Fruit fly (Drosophila melanogaster) whole organism, prepupa: ENCODE data around the gene CG14423.

Experiments used
- CG10669 ChIP-seq: fragments of 200-800 bp; sonication (Bioruptor generic); optimal IDR thresholded peaks from 3 replicates; lab custom pipeline; 2018; ENCODE audit warnings: missing biosample characterization, mild to moderate bottlenecking, missing genetic modification characterization, moderate library complexity
- CG11294 ChIP-seq: fragments of 200-800 bp; sonication (Bioruptor generic); IDR thresholded peaks from 2 replicates; pipeline ENCODE4 v1.3.6; 2022; ENCODE audit warnings: missing biosample characterization, missing genetic modification characterization
- CG11902 ChIP-seq: fragments of 200-800 bp; sonication (Bioruptor generic); optimal IDR thresholded peaks from 3 replicates; lab custom pipeline; 2016; ENCODE audit warnings: missing biosample characterization, missing genetic modification characterization
- CG15336 ChIP-seq: fragments of 200-800 bp; sonication (Bioruptor generic); IDR thresholded peaks from 2 replicates; pipeline ENCODE4 v1.3.6; 2022; ENCODE audit warnings: missing biosample characterization, missing genetic modification characterization
- CG16779 ChIP-seq: fragments of 200-800 bp; sonication (Bioruptor generic); optimal IDR thresholded peaks from 3 replicates; lab custom pipeline; 2017; ENCODE audit warnings: missing biosample characterization, mild to moderate bottlenecking, missing genetic modification characterization
- CG3032 ChIP-seq: fragments of 200-800 bp; optimal IDR thresholded peaks from 2 replicates; lab custom pipeline; 2019; ENCODE audit warnings: missing biosample characterization, mild to moderate bottlenecking, missing genetic modification characterization, moderate library complexity
- CG34406 ChIP-seq: fragments of 200-800 bp; sonication (Bioruptor generic); optimal IDR thresholded peaks from 3 replicates; lab custom pipeline; 2016; ENCODE audit warnings: missing biosample characterization, missing genetic modification characterization
- CG3919 ChIP-seq: fragments of 200-800 bp; sonication (Bioruptor generic); optimal IDR thresholded peaks from 3 replicates; lab custom pipeline; 2016; ENCODE audit warnings: missing biosample characterization, missing genetic modification characterization
- CG4318 ChIP-seq: fragments of 200-800 bp; sonication (Bioruptor generic); optimal IDR thresholded peaks from 3 replicates; lab custom pipeline; 2017; ENCODE audit warnings: missing biosample characterization, mild to moderate bottlenecking, missing genetic modification characterization
- CG6163 ChIP-seq: fragments of 200-800 bp; sonication (Bioruptor generic); IDR thresholded peaks from 3 replicates; pipeline ENCODE4 v1.3.6; 2022; ENCODE audit warnings: missing biosample characterization, missing genetic modification characterization
- CG6276 ChIP-seq: fragments of 200-800 bp; sonication (Bioruptor generic); optimal IDR thresholded peaks from 2 replicates; lab custom pipeline; 2017; ENCODE audit warnings: missing biosample characterization, mild to moderate bottlenecking, missing genetic modification characterization
- CG6792 ChIP-seq: fragments of 200-800 bp; sonication (Bioruptor generic); optimal IDR thresholded peaks from 3 replicates; lab custom pipeline; 2016; ENCODE audit warnings: missing biosample characterization, missing genetic modification characterization
- CG6808 ChIP-seq: fragments of 200-800 bp; sonication (Bioruptor generic); optimal IDR thresholded peaks from 3 replicates; lab custom pipeline; 2017; ENCODE audit warnings: missing biosample characterization, missing genetic modification characterization, mild to moderate bottlenecking, moderate library complexity, missing genetic modification reagents
- CG6854 ChIP-seq: fragments of 200-800 bp; sonication (Bioruptor generic); optimal IDR thresholded peaks from 2 replicates; lab custom pipeline; 2017; ENCODE audit warnings: missing biosample characterization, mild to moderate bottlenecking, missing genetic modification characterization
- CG7368 ChIP-seq: fragments of 200-800 bp; sonication (Bioruptor generic); optimal IDR thresholded peaks from 3 replicates; lab custom pipeline; 2016; ENCODE audit warnings: missing biosample characterization, missing genetic modification characterization
- CG8119 ChIP-seq: fragments of 200-800 bp; sonication (Bioruptor generic); IDR thresholded peaks from 3 replicates; pipeline ENCODE4 v1.3.6; 2022; ENCODE audit warnings: missing biosample characterization, missing genetic modification characterization
- CG8319 ChIP-seq: fragments of 200-800 bp; sonication (Bioruptor generic); optimal IDR thresholded peaks from 3 replicates; lab custom pipeline; 2016; ENCODE audit warnings: missing biosample characterization, missing genetic modification characterization
- CG8632 ChIP-seq: fragments of 200-800 bp; sonication (Bioruptor generic); optimal IDR thresholded peaks from 3 replicates; lab custom pipeline; 2016; ENCODE audit warnings: missing biosample characterization, missing genetic modification characterization
- CG9139 ChIP-seq: fragments of 200-800 bp; sonication (Bioruptor generic); optimal IDR thresholded peaks from 3 replicates; lab custom pipeline; 2017; ENCODE audit warnings: missing biosample characterization, mild to moderate bottlenecking, missing genetic modification characterization
- Eip75B ChIP-seq: fragments of 200-800 bp; sonication (Bioruptor generic); optimal IDR thresholded peaks from 3 replicates; lab custom pipeline; 2016; ENCODE audit warnings: missing biosample characterization, missing genetic modification characterization
- Eip78C ChIP-seq: fragments of 200-800 bp; sonication (Bioruptor generic); peaks from one replicate; lab custom pipeline; 2016; ENCODE audit warnings: missing biosample characterization, missing genetic modification characterization
- Eip93F ChIP-seq: fragments of 200-800 bp; sonication (Bioruptor generic); optimal IDR thresholded peaks from 2 replicates; lab custom pipeline; 2016; ENCODE audit warnings: missing biosample characterization, mild to moderate bottlenecking, missing genetic modification characterization
- Ets21C ChIP-seq: fragments of 200-800 bp; sonication (Bioruptor generic); optimal IDR thresholded peaks from 3 replicates; lab custom pipeline; 2016; ENCODE audit warnings: missing biosample characterization, missing genetic modification characterization
- Gug ChIP-seq: fragments of 200-800 bp; sonication (Bioruptor generic); IDR thresholded peaks from 2 replicates; pipeline ENCODE4 v1.3.6; 2022; ENCODE audit warnings: missing biosample characterization, missing genetic modification characterization
- Hr38 ChIP-seq: sonication (Bioruptor generic); optimal IDR thresholded peaks from 2 replicates; lab custom pipeline; 2016; ENCODE audit warnings: missing biosample characterization, missing genetic modification characterization
- Hr39 ChIP-seq: fragments of 200-800 bp; sonication (Bioruptor generic); optimal IDR thresholded peaks from 2 replicates; lab custom pipeline; 2016; ENCODE audit warnings: missing biosample characterization, missing genetic modification characterization
- Hr4 ChIP-seq: fragments of 200-800 bp; sonication (Bioruptor generic); optimal IDR thresholded peaks from 3 replicates; lab custom pipeline; 2016; ENCODE audit warnings: missing biosample characterization, missing genetic modification characterization
- Lpt ChIP-seq: fragments of 200-800 bp; sonication (Bioruptor generic); optimal IDR thresholded peaks from 3 replicates; lab custom pipeline; 2016; ENCODE audit warnings: missing biosample characterization, missing genetic modification characterization
- OdsH ChIP-seq: fragments of 200-800 bp; sonication (Bioruptor generic); optimal IDR thresholded peaks from 3 replicates; lab custom pipeline; 2016; ENCODE audit warnings: missing biosample characterization, missing genetic modification characterization
- Smox ChIP-seq: fragments of 200-800 bp; sonication (Bioruptor generic); optimal IDR thresholded peaks from 3 replicates; lab custom pipeline; 2016; ENCODE audit warnings: missing biosample characterization, missing genetic modification characterization
- Sox102F ChIP-seq: fragments of 200-800 bp; sonication (Bioruptor generic); optimal IDR thresholded peaks from 2 replicates; lab custom pipeline; 2016; ENCODE audit warnings: missing biosample characterization, mild to moderate bottlenecking, missing genetic modification characterization
- Sox14 ChIP-seq: fragments of 200-800 bp; sonication (Bioruptor generic); optimal IDR thresholded peaks from 3 replicates; lab custom pipeline; 2016; ENCODE audit warnings: missing biosample characterization, missing genetic modification characterization
- Sox15 ChIP-seq: fragments of 200-800 bp; sonication (Bioruptor generic); optimal IDR thresholded peaks from 3 replicates; lab custom pipeline; 2016; ENCODE audit warnings: missing biosample characterization, missing genetic modification characterization
- achi ChIP-seq: fragments of 200-800 bp; sonication (Bioruptor generic); optimal IDR thresholded peaks from 3 replicates; lab custom pipeline; 2016; ENCODE audit warnings: missing biosample characterization, missing genetic modification characterization
- cyc ChIP-seq: fragments of 200-800 bp; sonication (Bioruptor generic); optimal IDR thresholded peaks from 3 replicates; lab custom pipeline; 2016; ENCODE audit warnings: missing biosample characterization, missing genetic modification characterization
- dac ChIP-seq: fragments of 200-800 bp; sonication (Bioruptor generic); optimal IDR thresholded peaks from 2 replicates; lab custom pipeline; 2017; ENCODE audit warnings: missing biosample characterization, mild to moderate bottlenecking, missing genetic modification characterization
- dsx ChIP-seq: fragments of 200-800 bp; optimal IDR thresholded peaks from 3 replicates; lab custom pipeline; 2019; ENCODE audit warnings: missing biosample characterization, mild to moderate bottlenecking, missing genetic modification characterization, moderate library complexity; ENCODE audit not compliant: poor library complexity, severe bottlenecking
- eg ChIP-seq: fragments of 200-800 bp; sonication (Bioruptor generic); IDR thresholded peaks from 3 replicates; pipeline ENCODE4 v1.3.6; 2022; ENCODE audit warnings: missing biosample characterization, missing genetic modification characterization
- esn ChIP-seq: fragments of 200-800 bp; sonication (Bioruptor generic); optimal IDR thresholded peaks from 2 replicates; lab custom pipeline; 2016; ENCODE audit warnings: missing biosample characterization, mild to moderate bottlenecking, missing genetic modification characterization, moderate library complexity
- fd59A ChIP-seq: fragments of 200-800 bp; sonication (Bioruptor generic); optimal IDR thresholded peaks from 2 replicates; lab custom pipeline; 2017; ENCODE audit warnings: missing biosample characterization, mild to moderate bottlenecking, missing genetic modification characterization, missing genetic modification reagents
- fd85E ChIP-seq: fragments of 200-800 bp; sonication (Bioruptor generic); optimal IDR thresholded peaks from 3 replicates; lab custom pipeline; 2016; ENCODE audit warnings: missing biosample characterization, missing genetic modification characterization
- fkh ChIP-seq: fragments of 200-800 bp; sonication (Bioruptor generic); optimal IDR thresholded peaks from 3 replicates; lab custom pipeline; 2017; ENCODE audit warnings: missing biosample characterization, mild to moderate bottlenecking, missing genetic modification characterization, moderate library complexity
- lz ChIP-seq: fragments of 200-800 bp; sonication (Bioruptor generic); optimal IDR thresholded peaks from 3 replicates; lab custom pipeline; 2016; ENCODE audit warnings: missing biosample characterization, missing genetic modification characterization
- salr ChIP-seq, 2 experiments: fragments of 200-800 bp; sonication (Bioruptor generic); optimal IDR thresholded peaks; 3 replicates each; lab custom pipeline; 2016 to 2018; ENCODE audit warnings: missing biosample characterization in 2 of 2, missing genetic modification characterization in 2 of 2, mild to moderate bottlenecking in 1 of 2
- svp ChIP-seq: fragments of 200-800 bp; sonication (Bioruptor generic); peaks from one replicate; lab custom pipeline; 2016; ENCODE audit warnings: missing biosample characterization, missing genetic modification characterization
- topi ChIP-seq: fragments of 200-800 bp; sonication (Bioruptor generic); optimal IDR thresholded peaks from 3 replicates; lab custom pipeline; 2016; ENCODE audit warnings: missing biosample characterization, missing genetic modification characterization
- vri ChIP-seq: fragments of 200-800 bp; sonication (Bioruptor generic); optimal IDR thresholded peaks from 3 replicates; lab custom pipeline; 2016; ENCODE audit warnings: missing biosample characterization, mild to moderate bottlenecking, missing genetic modification characterization

The CG14423 gene

dm6 chrX:2943086-2943485 lies 2.1 kb upstream of the CG14423 start, which contains the start of gene CG14422:
Gene CG14422 (plus strand): TSS chrX:2943386.
- TF ChIP-seq dsx (GFP tag; lab: Kevin White, UChicago), result no peak
- no peak for TF ChIP-seq Eip75B
- TF ChIP-seq eg, result no peak
- no peak for TF ChIP-seq Hr39 (GFP tag; lab: Kevin White, UChicago)
- TF ChIP-seq dac, result no peak
- no peak for TF ChIP-seq CG7368 (GFP tag; lab: Kevin White, UChicago)
- no peak for TF ChIP-seq fkh (GFP tag; lab: Kevin White, UChicago)
- TF ChIP-seq esn, result no peak
- TF ChIP-seq Eip93F (GFP tag; lab: Kevin White, UChicago), result no peak
- TF ChIP-seq Eip78C (GFP tag; lab: Kevin White, UChicago), result no peak
- no peak for TF ChIP-seq CG11902 (GFP tag; lab: Kevin White, UChicago)
- TF ChIP-seq svp, result no peak
- TF ChIP-seq CG16779 (tag; lab: Kevin White, UChicago), result no peak

- no peak for TF ChIP-seq dac
- TF ChIP-seq Sox102F (GFP tag; lab: Kevin White, UChicago), result no peak
Measured at dm6 chrX:2946794-2947193, 1.6 kb downstream of the CG14423 start, which contains the start of gene CG17959. Gene CG17959 (plus strand): TSS chrX:2947094.

- no peak for TF ChIP-seq fkh (GFP tag; lab: Kevin White, UChicago)
- peak; percentile 75 for TF ChIP-seq CG10669 (GFP tag; lab: Kevin White, UChicago)
- peak; percentile 70 for TF ChIP-seq CG8119
- TF ChIP-seq Hr38 (GFP tag; lab: Kevin White, UChicago), result no peak
- TF ChIP-seq Ets21C (GFP tag; lab: Kevin White, UChicago), result no peak
- TF ChIP-seq CG8632 (GFP tag; lab: Kevin White, UChicago), result peak; percentile 46
- TF ChIP-seq CG6276 (GFP tag; lab: Kevin White, UChicago), result peak; percentile 93
- TF ChIP-seq CG8319 (GFP tag; lab: Kevin White, UChicago), result peak; percentile 72
- TF ChIP-seq vri (GFP tag; lab: Kevin White, UChicago), result peak; percentile 44
- TF ChIP-seq CG3032, result peak; percentile 53
- TF ChIP-seq Lpt (GFP tag; lab: Kevin White, UChicago), result peak; percentile 63
- TF ChIP-seq svp, result peak; percentile 78
- peak; percentile 55; the same call in 1 of the 2 replicates for TF ChIP-seq CG15336
- TF ChIP-seq Gug (GFP tag; lab: Robert Waterston, UW), result no peak
- peak; percentile 73; the same call in 2 of the 3 replicates for TF ChIP-seq CG6163
- peak; percentile 85 for TF ChIP-seq CG16779 (tag; lab: Kevin White, UChicago)
- no peak for TF ChIP-seq Sox15
- TF ChIP-seq dsx (GFP tag; lab: Kevin White, UChicago), result peak; percentile 13
- no peak for TF ChIP-seq CG4318 (GFP tag; lab: Kevin White, UChicago)
- no peak for TF ChIP-seq CG11294 (GFP tag; lab: Robert Waterston, UW)
- peak; percentile 50 for TF ChIP-seq Smox (GFP tag; lab: Kevin White, UChicago)
- TF ChIP-seq lz, result peak; percentile 53
- TF ChIP-seq topi, result peak; percentile 60
- TF ChIP-seq esn, result peak; percentile 48
- peak; percentile 52 for TF ChIP-seq achi (GFP tag; lab: Kevin White, UChicago)
- TF ChIP-seq cyc, result peak; percentile 35
- TF ChIP-seq CG34406, result peak; percentile 63
- TF ChIP-seq CG6792 (GFP tag; lab: Kevin White, UChicago), result no peak
- TF ChIP-seq Sox102F (GFP tag; lab: Kevin White, UChicago), result peak; percentile 51
- TF ChIP-seq Eip93F (GFP tag; lab: Kevin White, UChicago), result peak; percentile 72
- peak; percentile 68 for TF ChIP-seq Hr4 (GFP tag; lab: Kevin White, UChicago)
- TF ChIP-seq CG6808 (GFP tag; lab: Kevin White, UChicago), result peak; percentile 81
- peak; percentile 93 for TF ChIP-seq CG6854 (GFP tag; lab: Kevin White, UChicago)
- TF ChIP-seq CG7368 (GFP tag; lab: Kevin White, UChicago), result peak; percentile 71
- peak; percentile 51 to 62 for TF ChIP-seq salr (GFP tag; optimal IDR thresholded peaks at IDR 0.05; lab: Kevin White, UChicago)
- TF ChIP-seq CG9139 (GFP tag; lab: Kevin White, UChicago), result peak; percentile 93
- TF ChIP-seq Sox14 (GFP tag; lab: Kevin White, UChicago), result peak; percentile 42
- TF ChIP-seq fd59A, result peak; percentile 3
- peak; percentile 45 for TF ChIP-seq OdsH (GFP tag; lab: Kevin White, UChicago)
- TF ChIP-seq CG3919, result peak; percentile 68
- TF ChIP-seq fd85E (GFP tag; lab: Kevin White, UChicago), result peak; percentile 25
Measured at dm6 chrX:2947545-2948072, 2.4 kb downstream of the CG14423 start, which contains the start of gene CG3603. Gene CG3603 (plus strand): TSS chrX:2948034.
